Worm (Caenorhabditis elegans) whole organism, L4 larva: ENCODE measurements around the gene K03B4.4.

Source experiments
- aha-1 ChIP-seq: fragments of 150-350 bp; peaks from one replicate; lab custom pipeline; 2014; ENCODE audit warnings: missing biosample characterization, missing genetic modification characterization
- aly-2 ChIP-seq: sonication (generic microtip); optimal IDR thresholded peaks from 2 replicates; lab custom pipeline; 2018; ENCODE audit warnings: missing biosample characterization, missing genetic modification characterization
- arid-1 ChIP-seq: fragments of 200-800 bp; sonication (Bioruptor generic); conservative IDR thresholded peaks from 2 replicates; pipeline ENCODE4 v1.3.6; 2022; ENCODE audit warnings: missing genetic modification reagents, missing genetic modification characterization, missing compliant biosample characterization
- daf-16 ChIP-seq, 3 experiments: sonication (generic microtip); optimal IDR thresholded peaks; 2 replicates each; lab custom pipeline; 2016 to 2017; ENCODE audit warnings: missing genetic modification characterization in 3 of 3, missing genetic modification reagents in 3 of 3, mild to moderate bottlenecking in 2 of 3, missing compliant biosample characterization in 2 of 3, missing biosample characterization in 1 of 3, moderate library complexity in 1 of 3
- lin-38 ChIP-seq: fragments of 200-800 bp; sonication (Bioruptor generic); IDR thresholded peaks from 2 replicates; pipeline ENCODE4 v1.3.6; 2022; ENCODE audit warnings: missing genetic modification reagents, missing genetic modification characterization, missing compliant biosample characterization
- nhr-10 ChIP-seq: fragments of 150-350 bp; optimal IDR thresholded peaks from 2 replicates; lab custom pipeline; 2014; ENCODE audit warnings: missing biosample characterization, missing genetic modification characterization

Gene K03B4.4

DNA sequence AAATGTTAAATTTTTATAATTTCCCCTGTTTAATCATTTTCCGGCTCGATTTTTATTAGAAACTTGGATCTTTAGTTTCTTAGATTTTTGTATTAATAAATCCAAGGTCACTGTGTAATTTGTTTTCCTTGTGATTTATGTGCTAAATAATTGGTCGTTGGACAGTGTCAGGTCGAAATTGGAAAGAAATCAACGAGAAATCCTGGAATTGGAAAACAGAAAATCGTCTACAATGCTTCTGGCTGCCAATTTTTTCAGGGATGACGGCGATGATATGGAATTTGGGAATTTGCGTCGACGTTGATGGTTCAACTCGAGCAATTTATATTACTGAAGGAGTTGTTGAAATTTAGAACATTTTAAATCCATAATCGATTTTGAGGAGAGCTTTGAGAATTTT is 52.8 kb downstream of the K03B4.4 start:
- no peak for TF ChIP-seq daf-16 (GFP tag; optimal IDR thresholded peaks at IDR 0.05; lab: Kevin White, UChicago)
- peak; percentile 1 for TF ChIP-seq daf-16 (tag; optimal IDR thresholded peaks at IDR 0.05; lab: Kevin White, UChicago)
- TF ChIP-seq nhr-10 = no peak
- peak; percentile 31 for TF ChIP-seq aly-2 (tag; lab: Kevin White, UChicago)
- TF ChIP-seq lin-38 (GFP tag; lab: Robert Waterston, UW) = peak; percentile 40; the same call in 1 of the 2 replicates
- TF ChIP-seq arid-1 (GFP tag; lab: Robert Waterston, UW) = 0 out of 2 replicates have a peak, but pooled peaks have one; percentile 8
- TF ChIP-seq aha-1 (tag; lab: Kevin White, UChicago) = peak; percentile 96
